Fruit fly (Drosophila melanogaster) whole organism, prepupa: ENCODE data around the gene CG17108.
A peak's percentile ranks its signal among the peaks of the same experiment; 100 is the strongest.

Experiments
- Blimp-1 ChIP-seq: fragments of 200-800 bp; sonication (Bioruptor generic); optimal IDR thresholded peaks from 3 replicates; lab custom pipeline; 2017; ENCODE audit warnings: missing biosample characterization, missing genetic modification characterization, mild to moderate bottlenecking, moderate library complexity, missing genetic modification reagents
- CG10631 ChIP-seq: fragments of 200-800 bp; sonication (Bioruptor generic); optimal IDR thresholded peaks from 2 replicates; lab custom pipeline; 2016; ENCODE audit warnings: missing biosample characterization, missing genetic modification characterization
- CG10669 ChIP-seq: fragments of 200-800 bp; sonication (Bioruptor generic); optimal IDR thresholded peaks from 3 replicates; lab custom pipeline; 2018; ENCODE audit warnings: missing biosample characterization, mild to moderate bottlenecking, missing genetic modification characterization, moderate library complexity
- CG11294 ChIP-seq: fragments of 200-800 bp; sonication (Bioruptor generic); IDR thresholded peaks from 2 replicates; pipeline ENCODE4 v1.3.6; 2022; ENCODE audit warnings: missing biosample characterization, missing genetic modification characterization
- CG11762 ChIP-seq: fragments of 200-800 bp; sonication (Bioruptor generic); optimal IDR thresholded peaks from 3 replicates; lab custom pipeline; 2016; ENCODE audit warnings: missing biosample characterization, missing genetic modification characterization; ENCODE audit not compliant: insufficient read depth
- CG11902 ChIP-seq: fragments of 200-800 bp; sonication (Bioruptor generic); optimal IDR thresholded peaks from 3 replicates; lab custom pipeline; 2016; ENCODE audit warnings: missing biosample characterization, missing genetic modification characterization
- CG15336 ChIP-seq: fragments of 200-800 bp; sonication (Bioruptor generic); IDR thresholded peaks from 2 replicates; pipeline ENCODE4 v1.3.6; 2022; ENCODE audit warnings: missing biosample characterization, missing genetic modification characterization
- CG1621 ChIP-seq: fragments of 200-800 bp; sonication (Bioruptor generic); optimal IDR thresholded peaks from 3 replicates; lab custom pipeline; 2018; ENCODE audit warnings: missing biosample characterization, mild to moderate bottlenecking, missing genetic modification characterization
- CG3032 ChIP-seq: fragments of 200-800 bp; optimal IDR thresholded peaks from 2 replicates; lab custom pipeline; 2019; ENCODE audit warnings: missing biosample characterization, mild to moderate bottlenecking, missing genetic modification characterization, moderate library complexity
- CG31627 ChIP-seq: fragments of 200-800 bp; sonication (Bioruptor generic); optimal IDR thresholded peaks from 3 replicates; lab custom pipeline; 2016; ENCODE audit warnings: missing biosample characterization, missing genetic modification characterization
- CG32006 ChIP-seq: fragments of 200-800 bp; sonication (Bioruptor generic); optimal IDR thresholded peaks from 3 replicates; lab custom pipeline; 2017; ENCODE audit warnings: missing biosample characterization, mild to moderate bottlenecking, missing genetic modification characterization
- CG34406 ChIP-seq: fragments of 200-800 bp; sonication (Bioruptor generic); optimal IDR thresholded peaks from 3 replicates; lab custom pipeline; 2016; ENCODE audit warnings: missing biosample characterization, missing genetic modification characterization
- CG3919 ChIP-seq: fragments of 200-800 bp; sonication (Bioruptor generic); optimal IDR thresholded peaks from 3 replicates; lab custom pipeline; 2016; ENCODE audit warnings: missing biosample characterization, missing genetic modification characterization
- CG4318 ChIP-seq: fragments of 200-800 bp; sonication (Bioruptor generic); optimal IDR thresholded peaks from 3 replicates; lab custom pipeline; 2017; ENCODE audit warnings: missing biosample characterization, mild to moderate bottlenecking, missing genetic modification characterization
- CG6163 ChIP-seq: fragments of 200-800 bp; sonication (Bioruptor generic); IDR thresholded peaks from 3 replicates; pipeline ENCODE4 v1.3.6; 2022; ENCODE audit warnings: missing biosample characterization, missing genetic modification characterization
- CG6792 ChIP-seq: fragments of 200-800 bp; sonication (Bioruptor generic); optimal IDR thresholded peaks from 3 replicates; lab custom pipeline; 2016; ENCODE audit warnings: missing biosample characterization, missing genetic modification characterization
- CG6854 ChIP-seq: fragments of 200-800 bp; sonication (Bioruptor generic); optimal IDR thresholded peaks from 2 replicates; lab custom pipeline; 2017; ENCODE audit warnings: missing biosample characterization, mild to moderate bottlenecking, missing genetic modification characterization
- CG7368 ChIP-seq: fragments of 200-800 bp; sonication (Bioruptor generic); optimal IDR thresholded peaks from 3 replicates; lab custom pipeline; 2016; ENCODE audit warnings: missing biosample characterization, missing genetic modification characterization
- CG8119 ChIP-seq: fragments of 200-800 bp; sonication (Bioruptor generic); IDR thresholded peaks from 3 replicates; pipeline ENCODE4 v1.3.6; 2022; ENCODE audit warnings: missing biosample characterization, missing genetic modification characterization
- CG8319 ChIP-seq: fragments of 200-800 bp; sonication (Bioruptor generic); optimal IDR thresholded peaks from 3 replicates; lab custom pipeline; 2016; ENCODE audit warnings: missing biosample characterization, missing genetic modification characterization
- CG8632 ChIP-seq: fragments of 200-800 bp; sonication (Bioruptor generic); optimal IDR thresholded peaks from 3 replicates; lab custom pipeline; 2016; ENCODE audit warnings: missing biosample characterization, missing genetic modification characterization
- CG9139 ChIP-seq: fragments of 200-800 bp; sonication (Bioruptor generic); optimal IDR thresholded peaks from 3 replicates; lab custom pipeline; 2017; ENCODE audit warnings: missing biosample characterization, mild to moderate bottlenecking, missing genetic modification characterization
- Eip75B ChIP-seq: fragments of 200-800 bp; sonication (Bioruptor generic); optimal IDR thresholded peaks from 3 replicates; lab custom pipeline; 2016; ENCODE audit warnings: missing biosample characterization, missing genetic modification characterization
- Eip78C ChIP-seq: fragments of 200-800 bp; sonication (Bioruptor generic); peaks from one replicate; lab custom pipeline; 2016; ENCODE audit warnings: missing biosample characterization, missing genetic modification characterization
- Eip93F ChIP-seq: fragments of 200-800 bp; sonication (Bioruptor generic); optimal IDR thresholded peaks from 2 replicates; lab custom pipeline; 2016; ENCODE audit warnings: missing biosample characterization, mild to moderate bottlenecking, missing genetic modification characterization
- Ets96B ChIP-seq: fragments of 200-800 bp; optimal IDR thresholded peaks from 2 replicates; lab custom pipeline; 2019; ENCODE audit warnings: missing biosample characterization, mild to moderate bottlenecking, missing genetic modification characterization, moderate library complexity
- Hr38 ChIP-seq: sonication (Bioruptor generic); optimal IDR thresholded peaks from 2 replicates; lab custom pipeline; 2016; ENCODE audit warnings: missing biosample characterization, missing genetic modification characterization
- Hr39 ChIP-seq: fragments of 200-800 bp; sonication (Bioruptor generic); optimal IDR thresholded peaks from 2 replicates; lab custom pipeline; 2016; ENCODE audit warnings: missing biosample characterization, missing genetic modification characterization
- Hr4 ChIP-seq: fragments of 200-800 bp; sonication (Bioruptor generic); optimal IDR thresholded peaks from 3 replicates; lab custom pipeline; 2016; ENCODE audit warnings: missing biosample characterization, missing genetic modification characterization
- Lpt ChIP-seq: fragments of 200-800 bp; sonication (Bioruptor generic); optimal IDR thresholded peaks from 3 replicates; lab custom pipeline; 2016; ENCODE audit warnings: missing biosample characterization, missing genetic modification characterization
- Met ChIP-seq: fragments of 200-800 bp; sonication (Bioruptor generic); optimal IDR thresholded peaks from 3 replicates; lab custom pipeline; 2016; ENCODE audit warnings: missing biosample characterization, missing genetic modification characterization
- Smox ChIP-seq: fragments of 200-800 bp; sonication (Bioruptor generic); optimal IDR thresholded peaks from 3 replicates; lab custom pipeline; 2016; ENCODE audit warnings: missing biosample characterization, missing genetic modification characterization
- Sox102F ChIP-seq: fragments of 200-800 bp; sonication (Bioruptor generic); optimal IDR thresholded peaks from 2 replicates; lab custom pipeline; 2016; ENCODE audit warnings: missing biosample characterization, mild to moderate bottlenecking, missing genetic modification characterization
- Sox14 ChIP-seq: fragments of 200-800 bp; sonication (Bioruptor generic); optimal IDR thresholded peaks from 3 replicates; lab custom pipeline; 2016; ENCODE audit warnings: missing biosample characterization, missing genetic modification characterization
- Sox15 ChIP-seq: fragments of 200-800 bp; sonication (Bioruptor generic); optimal IDR thresholded peaks from 3 replicates; lab custom pipeline; 2016; ENCODE audit warnings: missing biosample characterization, missing genetic modification characterization
- achi ChIP-seq: fragments of 200-800 bp; sonication (Bioruptor generic); optimal IDR thresholded peaks from 3 replicates; lab custom pipeline; 2016; ENCODE audit warnings: missing biosample characterization, missing genetic modification characterization
- acj6 ChIP-seq: fragments of 200-800 bp; sonication (Bioruptor generic); optimal IDR thresholded peaks from 3 replicates; lab custom pipeline; 2016; ENCODE audit warnings: missing biosample characterization, missing genetic modification characterization
- cyc ChIP-seq: fragments of 200-800 bp; sonication (Bioruptor generic); optimal IDR thresholded peaks from 3 replicates; lab custom pipeline; 2016; ENCODE audit warnings: missing biosample characterization, missing genetic modification characterization
- dac ChIP-seq: fragments of 200-800 bp; sonication (Bioruptor generic); optimal IDR thresholded peaks from 2 replicates; lab custom pipeline; 2017; ENCODE audit warnings: missing biosample characterization, mild to moderate bottlenecking, missing genetic modification characterization
- dsx ChIP-seq: fragments of 200-800 bp; optimal IDR thresholded peaks from 3 replicates; lab custom pipeline; 2019; ENCODE audit warnings: missing biosample characterization, mild to moderate bottlenecking, missing genetic modification characterization, moderate library complexity; ENCODE audit not compliant: poor library complexity, severe bottlenecking
- esn ChIP-seq: fragments of 200-800 bp; sonication (Bioruptor generic); optimal IDR thresholded peaks from 2 replicates; lab custom pipeline; 2016; ENCODE audit warnings: missing biosample characterization, mild to moderate bottlenecking, missing genetic modification characterization, moderate library complexity
- fd59A ChIP-seq: fragments of 200-800 bp; sonication (Bioruptor generic); optimal IDR thresholded peaks from 2 replicates; lab custom pipeline; 2017; ENCODE audit warnings: missing biosample characterization, mild to moderate bottlenecking, missing genetic modification characterization, missing genetic modification reagents
- fd85E ChIP-seq: fragments of 200-800 bp; sonication (Bioruptor generic); optimal IDR thresholded peaks from 3 replicates; lab custom pipeline; 2016; ENCODE audit warnings: missing biosample characterization, missing genetic modification characterization
- fkh ChIP-seq: fragments of 200-800 bp; sonication (Bioruptor generic); optimal IDR thresholded peaks from 3 replicates; lab custom pipeline; 2017; ENCODE audit warnings: missing biosample characterization, mild to moderate bottlenecking, missing genetic modification characterization, moderate library complexity
- lz ChIP-seq: fragments of 200-800 bp; sonication (Bioruptor generic); optimal IDR thresholded peaks from 3 replicates; lab custom pipeline; 2016; ENCODE audit warnings: missing biosample characterization, missing genetic modification characterization
- net ChIP-seq: fragments of 200-800 bp; sonication (Bioruptor generic); optimal IDR thresholded peaks from 3 replicates; lab custom pipeline; 2016; ENCODE audit warnings: missing biosample characterization, missing genetic modification characterization
- pdm3 ChIP-seq: fragments of 200-800 bp; sonication (Bioruptor generic); optimal IDR thresholded peaks from 3 replicates; lab custom pipeline; 2016; ENCODE audit warnings: missing biosample characterization, missing genetic modification characterization
- salr ChIP-seq, 2 experiments: fragments of 200-800 bp; sonication (Bioruptor generic); optimal IDR thresholded peaks; 3 replicates each; lab custom pipeline; 2016 to 2018; ENCODE audit warnings: missing biosample characterization in 2 of 2, missing genetic modification characterization in 2 of 2, mild to moderate bottlenecking in 1 of 2
- spab ChIP-seq: fragments of 200-800 bp; sonication (Bioruptor generic); optimal IDR thresholded peaks from 2 replicates; lab custom pipeline; 2017; ENCODE audit warnings: missing biosample characterization, mild to moderate bottlenecking, missing genetic modification characterization, missing genetic modification reagents
- ss ChIP-seq, 2 experiments: fragments of 200-800 bp; sonication (Bioruptor generic); optimal IDR thresholded peaks; 2 replicates in 1 of 2; 3 replicates in 1 of 2; lab custom pipeline; 2017 to 2018; ENCODE audit warnings: mild to moderate bottlenecking in 2 of 2, missing biosample characterization in 2 of 2, missing genetic modification characterization in 2 of 2, moderate library complexity in 1 of 2
- svp ChIP-seq: fragments of 200-800 bp; sonication (Bioruptor generic); peaks from one replicate; lab custom pipeline; 2016; ENCODE audit warnings: missing biosample characterization, missing genetic modification characterization
- topi ChIP-seq: fragments of 200-800 bp; sonication (Bioruptor generic); optimal IDR thresholded peaks from 3 replicates; lab custom pipeline; 2016; ENCODE audit warnings: missing biosample characterization, missing genetic modification characterization
- vri ChIP-seq: fragments of 200-800 bp; sonication (Bioruptor generic); optimal IDR thresholded peaks from 3 replicates; lab custom pipeline; 2016; ENCODE audit warnings: missing biosample characterization, mild to moderate bottlenecking, missing genetic modification characterization

Gene CG17108

DNA sequence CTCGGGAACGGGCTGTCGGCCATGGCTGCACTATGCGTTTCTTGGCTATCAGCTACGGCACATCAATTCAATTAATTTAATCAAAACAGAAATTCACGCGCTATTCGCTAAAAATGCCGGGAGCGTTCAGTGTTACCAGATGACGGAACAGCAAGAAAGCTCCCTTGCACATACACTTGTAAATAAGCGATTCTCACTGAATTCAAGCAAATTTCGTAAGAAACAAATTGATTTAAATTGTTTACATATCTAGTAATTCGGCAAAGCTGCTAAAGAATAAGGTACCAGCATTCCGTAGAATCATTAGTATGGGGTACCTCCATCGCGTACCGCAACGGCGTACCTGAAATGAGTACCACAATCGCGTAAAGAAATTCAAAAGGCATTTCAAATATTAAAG is 42.0 kb upstream of the CG17108 start, which contains the start of gene Nup107:
TSS of gene Nup107 (minus strand) at position 149 of the 400 bp plus-strand sequence.
- TF ChIP-seq CG11294 (GFP tag; lab: Robert Waterston, UW) (no peak), CG8319 (GFP tag; lab: Kevin White, UChicago) (no peak), Sox14 (no peak), fd59A (no peak), CG6163 (GFP tag; lab: Robert Waterston, UW) (0 out of 3 replicates have a peak, but pooled peaks have one; percentile 11), Eip93F (GFP tag; lab: Kevin White, UChicago) (no peak), dac (GFP tag; lab: Kevin White, UChicago) (no peak), svp (GFP tag; lab: Kevin White, UChicago) (no peak), Hr4 (peak; percentile 11), Eip75B (no peak), CG9139 (GFP tag; lab: Kevin White, UChicago) (no peak), CG11762 (GFP tag; lab: Kevin White, UChicago) (no peak), CG10631 (GFP tag; lab: Kevin White, UChicago) (no peak), spab (GFP tag; lab: Kevin White, UChicago) (no peak), CG8632 (GFP tag; lab: Kevin White, UChicago) (no peak), fd85E (GFP tag; lab: Kevin White, UChicago) (no peak), Ets96B (no peak), Hr38 (GFP tag; lab: Kevin White, UChicago) (no peak), esn (GFP tag; lab: Kevin White, UChicago) (no peak), CG32006 (GFP tag; lab: Kevin White, UChicago) (no peak), Sox15 (GFP tag; lab: Kevin White, UChicago) (no peak), CG11902 (no peak), topi (no peak), CG3032 (tag; lab: Kevin White, UChicago) (peak; percentile 19), cyc (GFP tag; lab: Kevin White, UChicago) (peak; percentile 10), Met (GFP tag; lab: Kevin White, UChicago) (no peak), Blimp-1 (GFP tag; lab: Kevin White, UChicago) (no peak), CG4318 (GFP tag; lab: Kevin White, UChicago) (no peak), CG6792 (GFP tag; lab: Kevin White, UChicago) (no peak), CG1621 (no peak), CG34406 (GFP tag; lab: Kevin White, UChicago) (no peak), salr (GFP tag; optimal IDR thresholded peaks at IDR 0.05; lab: Kevin White, UChicago) (no peak), pdm3 (no peak), Lpt (no peak), Eip78C (peak; percentile 52), Smox (no peak), fkh (no peak), CG3919 (GFP tag; lab: Kevin White, UChicago) (no peak), Hr39 (GFP tag; lab: Kevin White, UChicago) (no peak), CG7368 (GFP tag; lab: Kevin White, UChicago) (no peak), CG31627 (GFP tag; lab: Kevin White, UChicago) (peak; percentile 1), CG15336 (GFP tag; lab: Robert Waterston, UW) (no peak), Sox102F (GFP tag; lab: Kevin White, UChicago) (no peak), CG8119 (GFP tag; lab: Robert Waterston, UW) (no peak), dsx (GFP tag; lab: Kevin White, UChicago) (no peak), net (GFP tag; lab: Kevin White, UChicago) (no peak), achi (no peak), vri (no peak), acj6 (GFP tag; lab: Kevin White, UChicago) (no peak), lz (GFP tag; lab: Kevin White, UChicago) (peak; percentile 7), ss (GFP tag; optimal IDR thresholded peaks at IDR 0.05; lab: Kevin White, UChicago) (no peak), CG6854 (GFP tag; lab: Kevin White, UChicago) (no peak), CG10669 (GFP tag; lab: Kevin White, UChicago) (no peak)
- TF ChIP-seq, all 60 proteins: peak for 7
